Worm (Caenorhabditis elegans): ENCODE results near the gene sars-2.

The sars-2 gene

ce11 chrIV:4400350-4401326 is 43.2 kb downstream of the sars-2 start, which contains the start of gene Y24D9A.6:
Gene Y24D9A.6 (minus strand): TSS chrIV:4400400.
- TF ChIP-seq egrh-3 (GFP tag; IDR thresholded peaks at IDR 0.05) (peak; percentile 33; the same call in 1 of the 2 replicates), aptf-2 (GFP tag; conservative IDR thresholded peaks at IDR 0.05) (no peak), F37B4.10 (GFP tag; IDR thresholded peaks at IDR 0.05) (no peak), unc-130 (GFP tag; optimal IDR thresholded peaks at IDR 0.05) (no peak), let-526 (GFP tag; IDR thresholded peaks at IDR 0.05) (no peak), rpc-1 (optimal IDR thresholded peaks at IDR 0.05) (no peak), rpc-1 (tag; optimal IDR thresholded peaks at IDR 0.05) (no peak), cebp-2 (GFP tag; IDR thresholded peaks at IDR 0.05) (no peak), hsf-1 (GFP tag; IDR thresholded peaks at IDR 0.05) (no peak), ceh-91 (GFP tag; IDR thresholded peaks at IDR 0.05) (no peak), zim-3 (tag; optimal IDR thresholded peaks at IDR 0.05) (no peak), ceh-79 (tag; optimal IDR thresholded peaks at IDR 0.05) (no peak), nhr-179 (tag; optimal IDR thresholded peaks at IDR 0.05) (no peak), fkh-3 (tag; optimal IDR thresholded peaks at IDR 0.05) (no peak), ztf-6 (GFP tag; IDR thresholded peaks at IDR 0.05) (no peak), Y53F4B.3 (GFP tag; IDR thresholded peaks at IDR 0.05) (no peak), mcd-1 (GFP tag; IDR thresholded peaks at IDR 0.05) (peak; percentile 60), nfya-1 (tag; optimal IDR thresholded peaks at IDR 0.05; ENCODE audit: borderline replicate concordance, insufficient read depth) (no peak), atf-7 (tag; optimal IDR thresholded peaks at IDR 0.05) (no peak), lir-1 (GFP tag; conservative IDR thresholded peaks at IDR 0.05) (no peak), hmg-1.2 (GFP tag; IDR thresholded peaks at IDR 0.05) (peak; percentile 63), ztf-25 (GFP tag; IDR thresholded peaks at IDR 0.05) (no peak), tlf-1 (GFP tag; optimal IDR thresholded peaks at IDR 0.05) (no peak), ztf-18 (tag; optimal IDR thresholded peaks at IDR 0.05) (no peak), lsl-1 (GFP tag; optimal IDR thresholded peaks at IDR 0.05) (no peak), Y67H2A.10 (GFP tag; conservative IDR thresholded peaks at IDR 0.05) (no peak), let-607 (tag; optimal IDR thresholded peaks at IDR 0.05) (no peak), Y53G8AR.9 (GFP tag; conservative IDR thresholded peaks at IDR 0.05) (0 out of 2 replicates have a peak, but pooled peaks have one; percentile 31), lin-26 (GFP tag; IDR thresholded peaks at IDR 0.05) (0 out of 2 replicates have a peak, but pooled peaks have one; percentile 33), D2030.7 (GFP tag; IDR thresholded peaks at IDR 0.05) (no peak), repo-1 (tag; optimal IDR thresholded peaks at IDR 0.05) (no peak), lin-35 (GFP tag; optimal IDR thresholded peaks at IDR 0.05) (peak in 1 of 3 experiments; percentile 19), F10E7.11 (tag; optimal IDR thresholded peaks at IDR 0.05) (no peak), attf-5 (GFP tag; optimal IDR thresholded peaks at IDR 0.05) (no peak), F52B5.7 (tag; optimal IDR thresholded peaks at IDR 0.05) (no peak), athp-1 (tag; optimal IDR thresholded peaks at IDR 0.05) (peak; percentile 26), pbrm-1 (GFP tag; IDR thresholded peaks at IDR 0.05) (0 out of 2 replicates have a peak, but pooled peaks have one; percentile 30), lin-40 (tag; optimal IDR thresholded peaks at IDR 0.05) (peak; percentile 73), ama-1 (optimal IDR thresholded peaks at IDR 0.05) (no peak), ama-1 (GFP tag; optimal IDR thresholded peaks at IDR 0.05) (no peak), gei-17 (GFP tag; optimal IDR thresholded peaks at IDR 0.05) (no peak), Y56A3A.18 (GFP tag; IDR thresholded peaks at IDR 0.05) (no peak), ztf-26 (tag; optimal IDR thresholded peaks at IDR 0.05) (peak; percentile 91), madf-10 (tag; optimal IDR thresholded peaks at IDR 0.05) (no peak), cebp-1 (GFP tag; IDR thresholded peaks at IDR 0.05) (no peak), cebp-1 (tag; optimal IDR thresholded peaks at IDR 0.05) (peak; percentile 43), egl-44 (GFP tag; IDR thresholded peaks at IDR 0.05) (no peak), somi-1 (GFP tag; optimal IDR thresholded peaks at IDR 0.05) (peak; percentile 84)

Measured in whole organism, young adult.